Fruit fly (Drosophila melanogaster) whole organism, embryonic: Measurements from ENCODE around the gene CG34136.

Source experiments
- Awh ChIP-seq: fragments of 200-800 bp; sonication (Bioruptor generic); IDR thresholded peaks from 2 replicates; pipeline ENCODE4, ENCODE4 v1.3.6; 2022; ENCODE audit warnings: missing biosample characterization, missing genetic modification characterization
- C15 ChIP-seq: fragments of 200-800 bp; sonication (Bioruptor generic); IDR thresholded peaks from 3 replicates; pipeline ENCODE4 v1.3.6; 2022; ENCODE audit warnings: missing biosample characterization, missing genetic modification characterization
- CG10209 ChIP-seq: fragments of 200-800 bp; sonication (Bioruptor generic); optimal IDR thresholded peaks from 3 replicates; lab custom pipeline; 2017; ENCODE audit warnings: missing biosample characterization, mild to moderate bottlenecking, missing genetic modification characterization, missing genetic modification reagents
- CG10462 ChIP-seq: fragments of 200-800 bp; sonication (Bioruptor generic); optimal IDR thresholded peaks from 2 replicates; lab custom pipeline; 2016; ENCODE audit warnings: missing biosample characterization, missing genetic modification characterization
- CG10543 ChIP-seq: fragments of 200-800 bp; sonication (Bioruptor generic); optimal IDR thresholded peaks from 3 replicates; lab custom pipeline; 2017; ENCODE audit warnings: missing biosample characterization, mild to moderate bottlenecking, missing genetic modification characterization, moderate library complexity
- CG11560 ChIP-seq: fragments of 200-800 bp; sonication (Bioruptor generic); IDR thresholded peaks from 3 replicates; pipeline ENCODE4 v1.3.6; 2022; ENCODE audit warnings: missing biosample characterization, missing genetic modification characterization
- CG12219 ChIP-seq: fragments of 200-800 bp; sonication (Bioruptor generic); optimal IDR thresholded peaks from 3 replicates; lab custom pipeline; 2018; ENCODE audit warnings: missing biosample characterization, mild to moderate bottlenecking, missing genetic modification characterization
- CG12942 ChIP-seq: fragments of 200-800 bp; sonication (Bioruptor generic); optimal IDR thresholded peaks from 3 replicates; lab custom pipeline; 2016; ENCODE audit warnings: missing biosample characterization, missing genetic modification characterization
- CG13123 ChIP-seq: fragments of 200-800 bp; sonication (Bioruptor generic); optimal IDR thresholded peaks from 2 replicates; lab custom pipeline; 2016; ENCODE audit warnings: missing biosample characterization, missing genetic modification characterization
- CG13287 ChIP-seq: fragments of 200-800 bp; sonication (Bioruptor generic); IDR thresholded peaks from 2 replicates; pipeline ENCODE4 v1.3.6; 2022; ENCODE audit warnings: missing biosample characterization, missing genetic modification characterization; ENCODE audit not compliant: partially characterized antibody
- CG14441 ChIP-seq: fragments of 200-800 bp; sonication (Bioruptor generic); IDR thresholded peaks from 2 replicates; pipeline ENCODE4 v1.3.6; 2022; ENCODE audit warnings: missing biosample characterization, missing genetic modification characterization
- CG14667 ChIP-seq: fragments of 200-800 bp; sonication (Bioruptor generic); IDR thresholded peaks from 2 replicates; pipeline ENCODE4 v1.3.6; 2022; ENCODE audit warnings: missing biosample characterization, missing genetic modification characterization
- CG15601 ChIP-seq: fragments of 200-800 bp; sonication (Bioruptor generic); optimal IDR thresholded peaks from 3 replicates; lab custom pipeline; 2019; ENCODE audit warnings: missing biosample characterization, mild to moderate bottlenecking, missing genetic modification characterization, moderate library complexity
- CG17912 ChIP-seq: fragments of 200-800 bp; sonication (Bioruptor generic); optimal IDR thresholded peaks from 2 replicates; lab custom pipeline; 2018; ENCODE audit warnings: missing biosample characterization, mild to moderate bottlenecking, missing genetic modification characterization
- CG2199 ChIP-seq: fragments of 200-800 bp; sonication (Bioruptor generic); IDR thresholded peaks from 3 replicates; pipeline ENCODE4 v1.3.6; 2022; ENCODE audit warnings: missing biosample characterization, missing genetic modification characterization
- CG2875 ChIP-seq: fragments of 200-800 bp; sonication (Bioruptor generic); optimal IDR thresholded peaks from 2 replicates; lab custom pipeline; 2017; ENCODE audit warnings: missing biosample characterization, mild to moderate bottlenecking, missing genetic modification characterization, missing genetic modification reagents
- CG31388 ChIP-seq: fragments of 200-800 bp; sonication (Bioruptor generic); optimal IDR thresholded peaks from 2 replicates; lab custom pipeline; 2016; ENCODE audit warnings: missing biosample characterization, missing genetic modification characterization
- CG33213 ChIP-seq: fragments of 200-800 bp; sonication (Bioruptor generic); optimal IDR thresholded peaks from 3 replicates; lab custom pipeline; 2016; ENCODE audit warnings: missing biosample characterization, missing genetic modification characterization
- CG34224 ChIP-seq: fragments of 200-800 bp; sonication (Bioruptor generic); IDR thresholded peaks from 3 replicates; pipeline ENCODE4 v1.3.6; 2022; ENCODE audit warnings: missing biosample characterization, missing genetic modification characterization; ENCODE audit not compliant: partially characterized antibody
- CG3838 ChIP-seq: fragments of 200-800 bp; sonication (Bioruptor generic); optimal IDR thresholded peaks from 3 replicates; lab custom pipeline; 2016; ENCODE audit warnings: missing biosample characterization, missing genetic modification characterization
- CG4424 ChIP-seq: fragments of 200-800 bp; sonication (Bioruptor generic); optimal IDR thresholded peaks from 3 replicates; lab custom pipeline; 2016; ENCODE audit warnings: missing biosample characterization, missing genetic modification characterization
- CG5245 ChIP-seq: fragments of 200-800 bp; sonication (Bioruptor generic); optimal IDR thresholded peaks from 3 replicates; lab custom pipeline; 2016; ENCODE audit warnings: missing biosample characterization, missing genetic modification characterization
- CG7745 ChIP-seq: fragments of 200-800 bp; sonication (Bioruptor generic); optimal IDR thresholded peaks from 2 replicates; lab custom pipeline; 2018; ENCODE audit warnings: missing biosample characterization, mild to moderate bottlenecking, missing genetic modification characterization, moderate library complexity
- CG7839 ChIP-seq: fragments of 200-800 bp; sonication (Bioruptor generic); optimal IDR thresholded peaks from 3 replicates; lab custom pipeline; 2018; ENCODE audit warnings: missing biosample characterization, mild to moderate bottlenecking, missing genetic modification characterization, moderate library complexity
- CG8944 ChIP-seq: fragments of 200-800 bp; sonication (Bioruptor generic); optimal IDR thresholded peaks from 3 replicates; lab custom pipeline; 2016; ENCODE audit warnings: missing biosample characterization, missing genetic modification characterization
- CTCF ChIP-seq: fragments of 200-800 bp; sonication (Bioruptor generic); optimal IDR thresholded peaks from 2 replicates; lab custom pipeline; 2017; ENCODE audit warnings: missing biosample characterization, mild to moderate bottlenecking, missing genetic modification characterization, moderate library complexity
- Chrac-16 ChIP-seq: fragments of 200-800 bp; sonication (Bioruptor generic); optimal IDR thresholded peaks from 3 replicates; lab custom pipeline; 2016; ENCODE audit warnings: missing biosample characterization, missing genetic modification characterization
- CkIIα-i1 ChIP-seq: fragments of 200-800 bp; sonication (Bioruptor generic); IDR thresholded peaks from 2 replicates; pipeline ENCODE4 v1.3.6; 2022; ENCODE audit warnings: missing biosample characterization, missing genetic modification characterization
- E2f1 ChIP-seq: fragments of 200-800 bp; sonication (Bioruptor generic); IDR thresholded peaks from 2 replicates; pipeline ENCODE4 v1.3.6; 2022; ENCODE audit warnings: missing biosample characterization, missing genetic modification characterization
- Fer3 ChIP-seq: fragments of 200-800 bp; sonication (Bioruptor generic); optimal IDR thresholded peaks from 2 replicates; lab custom pipeline; 2018; ENCODE audit warnings: missing biosample characterization, mild to moderate bottlenecking, missing genetic modification characterization, moderate library complexity
- Gug ChIP-seq: fragments of 200-800 bp; sonication (Bioruptor generic); IDR thresholded peaks from 4 replicates; pipeline ENCODE4 v1.3.6; 2022; ENCODE audit warnings: missing biosample characterization, missing genetic modification characterization
- HLH4C ChIP-seq: fragments of 200-800 bp; sonication (Bioruptor generic); IDR thresholded peaks from 3 replicates; pipeline ENCODE4 v1.3.6; 2022; ENCODE audit warnings: missing biosample characterization, missing genetic modification characterization; ENCODE audit not compliant: partially characterized antibody
- HLH54F ChIP-seq: fragments of 200-800 bp; sonication (Bioruptor generic); optimal IDR thresholded peaks from 3 replicates; lab custom pipeline; 2016; ENCODE audit warnings: missing biosample characterization, missing genetic modification characterization
- HmgD ChIP-seq: fragments of 200-800 bp; sonication (Bioruptor generic); optimal IDR thresholded peaks from 3 replicates; lab custom pipeline; 2016; ENCODE audit warnings: missing biosample characterization, missing genetic modification characterization
- Hr3 ChIP-seq: fragments of 200-800 bp; sonication (Bioruptor generic); optimal IDR thresholded peaks from 3 replicates; lab custom pipeline; 2016; ENCODE audit warnings: missing biosample characterization, missing genetic modification characterization
- NC2α ChIP-seq: fragments of 200-800 bp; sonication (Bioruptor generic); optimal IDR thresholded peaks from 2 replicates; lab custom pipeline; 2016; ENCODE audit warnings: missing biosample characterization, missing genetic modification characterization
- NFAT ChIP-seq: fragments of 200-800 bp; sonication (Bioruptor generic); IDR thresholded peaks from 2 replicates; pipeline ENCODE4 v1.3.6; 2022; ENCODE audit warnings: missing biosample characterization, missing genetic modification characterization
- Six4 ChIP-seq: fragments of 200-800 bp; sonication (Bioruptor generic); optimal IDR thresholded peaks from 2 replicates; lab custom pipeline; 2016; ENCODE audit warnings: missing biosample characterization, missing genetic modification characterization
- ab ChIP-seq: fragments of 200-800 bp; sonication (Bioruptor generic); optimal IDR thresholded peaks from 2 replicates; lab custom pipeline; 2016; ENCODE audit warnings: missing biosample characterization, missing genetic modification characterization
- amos ChIP-seq: fragments of 200-800 bp; sonication (Bioruptor generic); IDR thresholded peaks from 2 replicates; pipeline ENCODE4 v1.3.6; 2022; ENCODE audit warnings: missing biosample characterization, missing genetic modification characterization; ENCODE audit not compliant: partially characterized antibody
- da ChIP-seq: fragments of 200-800 bp; sonication (Bioruptor generic); optimal IDR thresholded peaks from 2 replicates; lab custom pipeline; 2016; ENCODE audit warnings: missing biosample characterization, missing genetic modification characterization
- danr ChIP-seq: fragments of 200-800 bp; sonication (Bioruptor generic); IDR thresholded peaks from 2 replicates; pipeline ENCODE4 v1.3.6; 2022; ENCODE audit warnings: missing biosample characterization, missing genetic modification characterization
- en ChIP-seq: fragments of 200-800 bp; sonication (Bioruptor generic); optimal IDR thresholded peaks from 2 replicates; lab custom pipeline; 2016; ENCODE audit warnings: missing biosample characterization, missing genetic modification characterization
- ewg ChIP-seq: fragments of 200-800 bp; sonication (Bioruptor generic); optimal IDR thresholded peaks from 3 replicates; lab custom pipeline; 2017; ENCODE audit warnings: mild to moderate bottlenecking, missing biosample characterization, missing genetic modification reagents, missing genetic modification characterization
- gt ChIP-seq: fragments of 200-800 bp; sonication (Bioruptor generic); IDR thresholded peaks from 2 replicates; pipeline ENCODE4 v1.3.6; 2022; ENCODE audit warnings: missing biosample characterization, missing genetic modification characterization
- jigr1 ChIP-seq: fragments of 200-800 bp; sonication (Bioruptor generic); IDR thresholded peaks from 3 replicates; pipeline ENCODE4 v1.3.6; 2022; ENCODE audit warnings: missing biosample characterization, missing genetic modification characterization
- row ChIP-seq: fragments of 200-800 bp; sonication (Bioruptor generic); IDR thresholded peaks from 3 replicates; pipeline ENCODE4 v1.3.6; 2022; ENCODE audit warnings: missing biosample characterization, missing genetic modification characterization
- salm ChIP-seq: fragments of 200-800 bp; sonication (Bioruptor generic); optimal IDR thresholded peaks from 2 replicates; lab custom pipeline; 2018; ENCODE audit warnings: missing biosample characterization, mild to moderate bottlenecking, missing genetic modification characterization
- sd ChIP-seq: fragments of 200-800 bp; sonication (Bioruptor generic); optimal IDR thresholded peaks from 3 replicates; lab custom pipeline; 2018; ENCODE audit warnings: missing biosample characterization, mild to moderate bottlenecking, missing genetic modification characterization, moderate library complexity
- sna ChIP-seq: fragments of 200-800 bp; sonication (Bioruptor generic); IDR thresholded peaks from 2 replicates; pipeline ENCODE4 v1.3.6; 2022; ENCODE audit warnings: missing biosample characterization, missing genetic modification characterization; ENCODE audit not compliant: partially characterized antibody
- trem ChIP-seq: fragments of 200-800 bp; optimal IDR thresholded peaks from 3 replicates; lab custom pipeline; 2019; ENCODE audit warnings: missing biosample characterization, mild to moderate bottlenecking, missing genetic modification characterization, moderate library complexity
- tx ChIP-seq: fragments of 200-800 bp; sonication (Bioruptor generic); optimal IDR thresholded peaks from 2 replicates; lab custom pipeline; 2016; ENCODE audit warnings: missing biosample characterization, missing genetic modification characterization
- wdn ChIP-seq: fragments of 200-800 bp; sonication (Bioruptor generic); IDR thresholded peaks from 2 replicates; pipeline ENCODE4 v1.3.6; 2022; ENCODE audit warnings: missing biosample characterization, missing genetic modification characterization
- wor ChIP-seq: fragments of 200-800 bp; sonication (Bioruptor generic); IDR thresholded peaks from 2 replicates; pipeline ENCODE4 v1.3.6; 2022; ENCODE audit warnings: missing biosample characterization, missing genetic modification characterization

Gene CG34136

dm6 chr2L:21104326-21104725 lies 7.6 kb downstream of the CG34136 start, which contains the start of the genes CG46307 and Nhe2 (continued):
- TF ChIP-seq C15 (GFP tag; lab: Robert Waterston, UW) = no peak
- no peak for TF ChIP-seq danr (GFP tag; lab: Robert Waterston, UW)
- TF ChIP-seq CG15601 (tag; lab: Kevin White, UChicago) = no peak
- no peak for TF ChIP-seq Hr3 (GFP tag; lab: Kevin White, UChicago)
- no peak for TF ChIP-seq CG17912 (GFP tag; lab: Kevin White, UChicago)
- no peak for TF ChIP-seq CG34224 (GFP tag; lab: Robert Waterston, UW)
- TF ChIP-seq CG10462 (GFP tag; lab: Kevin White, UChicago) = no peak
- TF ChIP-seq CG14667 (GFP tag; lab: Robert Waterston, UW) = no peak
- no peak for TF ChIP-seq CG33213 (GFP tag; lab: Kevin White, UChicago)
- no peak for TF ChIP-seq HLH4C
- no peak for TF ChIP-seq wor (GFP tag; lab: Robert Waterston, UW)
- no peak for TF ChIP-seq CG10209 (GFP tag; lab: Kevin White, UChicago)
- TF ChIP-seq CG5245 = no peak
- no peak for TF ChIP-seq gt
- no peak for TF ChIP-seq CG3838
- TF ChIP-seq Six4 (GFP tag; lab: Kevin White, UChicago) = no peak
- TF ChIP-seq Gug (GFP tag; lab: Robert Waterston, UW) = no peak
- no peak for TF ChIP-seq salm
- TF ChIP-seq NC2α (GFP tag; lab: Kevin White, UChicago) = no peak
- TF ChIP-seq CG14441 (GFP tag; lab: Robert Waterston, UW) = no peak
- TF ChIP-seq row (GFP tag; lab: Robert Waterston, UW) = peak; percentile 55
- no peak for TF ChIP-seq jigr1 (GFP tag; lab: Robert Waterston, UW)
- TF ChIP-seq CG12219 (GFP tag; lab: Kevin White, UChicago) = no peak
- no peak for TF ChIP-seq CG10543 (GFP tag; lab: Kevin White, UChicago)
- TF ChIP-seq NFAT = no peak
- TF ChIP-seq CG12942 (GFP tag; lab: Kevin White, UChicago) = no peak
- TF ChIP-seq CG7839 = no peak
- TF ChIP-seq en = no peak
- TF ChIP-seq CkIIα-i1 = no peak
- TF ChIP-seq Fer3 (tag; lab: Kevin White, UChicago) = no peak
- TF ChIP-seq CG13287 (GFP tag; lab: Robert Waterston, UW) = no peak
- TF ChIP-seq sd (tag; lab: Kevin White, UChicago) = no peak
- TF ChIP-seq CG2875 = no peak
- TF ChIP-seq HmgD (GFP tag; lab: Kevin White, UChicago) = no peak
- peak; percentile 68 for TF ChIP-seq CG2199
- no peak for TF ChIP-seq CG7745
- TF ChIP-seq Chrac-16 (GFP tag; lab: Kevin White, UChicago) = no peak
- no peak for TF ChIP-seq ab (GFP tag; lab: Kevin White, UChicago)
- TF ChIP-seq wdn (GFP tag; lab: Robert Waterston, UW) = no peak
- TF ChIP-seq da = no peak
- no peak for TF ChIP-seq tx
- TF ChIP-seq trem (tag; lab: Kevin White, UChicago) = peak; percentile 52
- TF ChIP-seq CG11560 (tag; lab: Robert Waterston, UW) = no peak
- TF ChIP-seq CG4424 = peak; percentile 6
- no peak for TF ChIP-seq CTCF (GFP tag; lab: Kevin White, UChicago)
- no peak for TF ChIP-seq ewg (GFP tag; lab: Kevin White, UChicago)
- TF ChIP-seq HLH54F = no peak
- no peak for TF ChIP-seq Awh (GFP tag; lab: Robert Waterston, UW)
- peak; percentile 38; the same call in 1 of the 2 replicates for TF ChIP-seq amos (GFP tag; lab: Robert Waterston, UW)
- no peak for TF ChIP-seq CG8944 (GFP tag; lab: Kevin White, UChicago)
- no peak for TF ChIP-seq E2f1
- TF ChIP-seq CG13123 (GFP tag; lab: Kevin White, UChicago) = no peak
- no peak for TF ChIP-seq sna (GFP tag; lab: Robert Waterston, UW)
- no peak for TF ChIP-seq CG31388 (GFP tag; lab: Kevin White, UChicago)
